Fruit fly (Drosophila melanogaster): Measurements from ENCODE around the gene CG15544.
A peak's percentile ranks its signal among the peaks of the same experiment; 100 is the strongest.

CG15544 gene

DNA sequence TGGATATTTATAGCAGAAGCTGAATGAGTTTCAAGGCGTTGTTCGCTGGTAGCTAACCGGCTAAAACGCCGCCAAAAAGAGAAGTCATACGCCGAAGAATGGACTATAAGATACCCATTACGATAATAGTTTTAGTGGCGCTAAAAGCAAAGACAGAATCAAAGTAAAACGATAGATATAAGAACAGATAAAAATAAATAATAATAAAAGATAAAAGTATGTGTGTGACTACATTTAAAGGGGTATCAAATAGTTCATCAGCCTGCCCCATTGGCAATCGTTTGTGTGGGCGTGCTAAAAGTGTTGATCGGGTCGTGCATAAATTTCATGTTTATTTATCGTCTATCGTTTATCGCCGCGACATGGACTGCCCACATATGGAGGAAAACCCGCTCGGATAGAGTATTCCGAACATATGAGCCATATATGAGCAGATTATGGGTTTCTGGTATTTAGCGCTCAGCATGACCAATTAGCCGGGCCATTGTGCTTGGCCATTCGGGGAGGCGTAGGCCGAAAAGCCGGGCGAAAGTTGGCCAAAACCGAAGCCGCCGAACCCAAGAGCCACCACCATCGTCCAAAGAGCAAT, 30.2 kb upstream of the CG15544 start (continued):
- peak; percentile 59 for TF ChIP-seq CG18262 (tag; optimal IDR thresholded peaks at IDR 0.05)
- TF ChIP-seq sna (GFP tag; IDR thresholded peaks at IDR 0.05; ENCODE audit: partially characterized antibody), result no peak
- TF ChIP-seq kni (GFP tag; optimal IDR thresholded peaks at IDR 0.05), result no peak
- peak; percentile 73 for TF ChIP-seq Ada2b (GFP tag; IDR thresholded peaks at IDR 0.05)
- TF ChIP-seq Nf-YA (GFP tag; IDR thresholded peaks at IDR 0.05), result no peak
- peak; percentile 63 for TF ChIP-seq CG10209 (GFP tag; optimal IDR thresholded peaks at IDR 0.05)
- TF ChIP-seq NK7.1 (GFP tag; optimal IDR thresholded peaks at IDR 0.05), result no peak
- 0 out of 3 replicates have a peak, but pooled peaks have one; percentile 8 for TF ChIP-seq vnd (GFP tag; IDR thresholded peaks at IDR 0.05; ENCODE audit: partially characterized antibody)
- peak; percentile 52 for TF ChIP-seq CG7556 (GFP tag; optimal IDR thresholded peaks at IDR 0.05)
- no peak for TF ChIP-seq CG1529 (GFP tag; optimal IDR thresholded peaks at IDR 0.05)
- TF ChIP-seq CG12104 (GFP tag; optimal IDR thresholded peaks at IDR 0.05), result peak; percentile 13
- peak; percentile 78 for TF ChIP-seq grau (tag; optimal IDR thresholded peaks at IDR 0.05)
- TF ChIP-seq gce (GFP tag; IDR thresholded peaks at IDR 0.05), result peak; percentile 49; the same call in 1 of the 3 replicates
- TF ChIP-seq CG6813 (GFP tag; optimal IDR thresholded peaks at IDR 0.05), result peak; percentile 20
- peak; percentile 64 for TF ChIP-seq CG11696 (GFP tag; IDR thresholded peaks at IDR 0.05)
- TF ChIP-seq Rfx (GFP tag; IDR thresholded peaks at IDR 0.05), result peak; percentile 86
- TF ChIP-seq CG1233 (GFP tag; optimal IDR thresholded peaks at IDR 0.05), result peak; percentile 28
- TF ChIP-seq Ptx1 (GFP tag; IDR thresholded peaks at IDR 0.05), result peak; percentile 82
- TF ChIP-seq pita (GFP tag; optimal IDR thresholded peaks at IDR 0.05), result no peak
- 0 out of 2 replicates have a peak, but pooled peaks have one; percentile 17 for TF ChIP-seq bbx (GFP tag; IDR thresholded peaks at IDR 0.05; ENCODE audit: partially characterized antibody)
- TF ChIP-seq phol (tag; optimal IDR thresholded peaks at IDR 0.05), result peak; percentile 73
- TF ChIP-seq tio (GFP tag; optimal IDR thresholded peaks at IDR 0.05), result no peak
- TF ChIP-seq CG13123 (GFP tag; optimal IDR thresholded peaks at IDR 0.05), result no peak
- TF ChIP-seq ro (GFP tag; IDR thresholded peaks at IDR 0.05), result no peak; the same call in 1 of the 2 replicates
- TF ChIP-seq danr (GFP tag; IDR thresholded peaks at IDR 0.05), result peak; percentile 68
- peak; percentile 33; the same call in 1 of the 3 replicates for TF ChIP-seq ken (GFP tag; IDR thresholded peaks at IDR 0.05)
- no peak for TF ChIP-seq CG33213 (GFP tag; optimal IDR thresholded peaks at IDR 0.05)
- TF ChIP-seq CG31365 (tag; optimal IDR thresholded peaks at IDR 0.05), result no peak
- no peak for TF ChIP-seq dan (GFP tag; IDR thresholded peaks at IDR 0.05)
- TF ChIP-seq Dll (GFP tag; IDR thresholded peaks at IDR 0.05; ENCODE audit: partially characterized antibody), result peak; percentile 33; the same call in 2 of the 4 replicates
- TF ChIP-seq Hey (tag; optimal IDR thresholded peaks at IDR 0.05), result no peak
- TF ChIP-seq Asciz (GFP tag; optimal IDR thresholded peaks at IDR 0.05), result peak; percentile 60
- TF ChIP-seq CG13775 (GFP tag; optimal IDR thresholded peaks at IDR 0.05), result peak; percentile 52
- peak; percentile 82 for TF ChIP-seq dmrt99B (tag; optimal IDR thresholded peaks at IDR 0.05)
- TF ChIP-seq Opbp (GFP tag; IDR thresholded peaks at IDR 0.05; ENCODE audit: partially characterized antibody), result no peak
- TF ChIP-seq HLH54F (GFP tag; optimal IDR thresholded peaks at IDR 0.05), result peak; percentile 13
- TF ChIP-seq CG2678 (tag; optimal IDR thresholded peaks at IDR 0.05), result peak; percentile 81
- TF ChIP-seq Lhr (GFP tag; optimal IDR thresholded peaks at IDR 0.05), result no peak
- no peak for TF ChIP-seq Neu2 (GFP tag; optimal IDR thresholded peaks at IDR 0.05; ENCODE audit: borderline replicate concordance)
- TF ChIP-seq PHDP (tag; optimal IDR thresholded peaks at IDR 0.05), result peak; percentile 74
- peak; percentile 57 for TF ChIP-seq CG17361 (GFP tag; IDR thresholded peaks at IDR 0.05)
- no peak for TF ChIP-seq mirr (GFP tag; optimal IDR thresholded peaks at IDR 0.05)
- TF ChIP-seq CG13287 (GFP tag; IDR thresholded peaks at IDR 0.05; ENCODE audit: partially characterized antibody), result peak; percentile 10; the same call in 1 of the 2 replicates
- TF ChIP-seq CG7987 (GFP tag; optimal IDR thresholded peaks at IDR 0.05), result no peak
- no peak for TF ChIP-seq disco-r (GFP tag; optimal IDR thresholded peaks at IDR 0.05)
- TF ChIP-seq CG10565 (GFP tag; optimal IDR thresholded peaks at IDR 0.05), result no peak
- TF ChIP-seq dmrt11E (tag; optimal IDR thresholded peaks at IDR 0.05), result peak; percentile 27
- peak; percentile 5 for TF ChIP-seq CG6683 (GFP tag; optimal IDR thresholded peaks at IDR 0.05)

All from whole organism, embryonic.